Worm (Caenorhabditis elegans) whole organism, midembryonic: ENCODE data around the gene F01D5.3.

Experiments used
- cog-1 ChIP-seq: sonication (generic microtip); optimal IDR thresholded peaks from 2 replicates; lab custom pipeline; 2016; ENCODE audit warnings: missing genetic modification characterization, missing compliant biosample characterization
- flt-1 ChIP-seq: fragments of 200-800 bp; sonication (Bioruptor generic); IDR thresholded peaks from 2 replicates; pipeline ENCODE4 v1.3.6; 2022; ENCODE audit warnings: missing genetic modification characterization, missing compliant biosample characterization
- klf-2 ChIP-seq: fragments of 200-800 bp; sonication (Bioruptor generic); conservative IDR thresholded peaks from 2 replicates; pipeline ENCODE4 v1.3.6; 2022; ENCODE audit warnings: missing genetic modification reagents, missing genetic modification characterization, missing compliant biosample characterization
- med-1 ChIP-seq: sonication (generic microtip); optimal IDR thresholded peaks from 2 replicates; lab custom pipeline; 2017; ENCODE audit warnings: missing genetic modification characterization, mild to moderate bottlenecking, missing compliant biosample characterization, antibody characterized with exemption, missing genetic modification reagents; ENCODE audit not compliant: insufficient read depth
- ref-1 ChIP-seq: fragments of 200-800 bp; sonication (Bioruptor generic); conservative IDR thresholded peaks from 2 replicates; pipeline ENCODE4 v1.3.6; 2022; ENCODE audit warnings: missing genetic modification reagents, missing genetic modification characterization, missing compliant biosample characterization
- tab-1 ChIP-seq: fragments of 200-800 bp; sonication (Bioruptor generic); IDR thresholded peaks from 2 replicates; pipeline ENCODE4 v1.3.6; 2022; ENCODE audit warnings: missing genetic modification characterization, missing compliant biosample characterization
- ztf-23 ChIP-seq: fragments of 200-800 bp; sonication (Bioruptor generic); IDR thresholded peaks from 2 replicates; pipeline ENCODE4 v1.3.6; 2022; ENCODE audit warnings: missing genetic modification reagents, missing genetic modification characterization, missing compliant biosample characterization
- ztf-29 ChIP-seq: fragments of 200-800 bp; sonication (Bioruptor generic); IDR thresholded peaks from 2 replicates; pipeline ENCODE4 v1.3.6; 2022; ENCODE audit warnings: missing genetic modification reagents, missing genetic modification characterization, missing compliant biosample characterization

DNA sequence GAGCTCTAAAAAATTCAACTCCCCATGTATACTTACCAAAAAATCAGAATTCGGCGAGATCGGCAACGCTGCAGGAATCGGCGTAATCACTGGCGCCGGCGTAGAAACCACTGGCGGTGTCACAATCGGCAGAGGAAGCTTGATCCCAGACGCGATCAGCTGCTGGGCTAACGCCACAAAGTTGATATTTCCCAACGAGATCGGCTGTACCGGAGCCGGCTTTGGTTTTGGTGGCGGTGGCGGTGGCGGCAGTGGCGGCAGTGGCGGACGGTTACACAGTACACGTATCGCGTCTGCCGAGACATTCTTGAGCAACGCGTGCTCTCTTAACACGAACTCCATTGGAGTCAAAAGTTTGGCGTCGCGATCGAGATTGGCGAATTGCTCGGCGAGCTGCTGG is 34.6 kb upstream of the F01D5.3 start:
- TF ChIP-seq tab-1 (GFP tag; lab: Robert Waterston, UW) = no peak
- no peak for TF ChIP-seq cog-1 (tag; lab: Kevin White, UChicago)
- TF ChIP-seq flt-1 (GFP tag; lab: Robert Waterston, UW) = no peak
- TF ChIP-seq med-1 (GFP tag; lab: Kevin White, UChicago) = no peak
- no peak for TF ChIP-seq klf-2
- no peak for TF ChIP-seq ref-1
- no peak for TF ChIP-seq ztf-29 (GFP tag; lab: Robert Waterston, UW)
- no peak for TF ChIP-seq ztf-23 (GFP tag; lab: Robert Waterston, UW)
